Worm (Caenorhabditis elegans): ENCODE data around the gene sgn-1.

The sgn-1 gene

DNA sequence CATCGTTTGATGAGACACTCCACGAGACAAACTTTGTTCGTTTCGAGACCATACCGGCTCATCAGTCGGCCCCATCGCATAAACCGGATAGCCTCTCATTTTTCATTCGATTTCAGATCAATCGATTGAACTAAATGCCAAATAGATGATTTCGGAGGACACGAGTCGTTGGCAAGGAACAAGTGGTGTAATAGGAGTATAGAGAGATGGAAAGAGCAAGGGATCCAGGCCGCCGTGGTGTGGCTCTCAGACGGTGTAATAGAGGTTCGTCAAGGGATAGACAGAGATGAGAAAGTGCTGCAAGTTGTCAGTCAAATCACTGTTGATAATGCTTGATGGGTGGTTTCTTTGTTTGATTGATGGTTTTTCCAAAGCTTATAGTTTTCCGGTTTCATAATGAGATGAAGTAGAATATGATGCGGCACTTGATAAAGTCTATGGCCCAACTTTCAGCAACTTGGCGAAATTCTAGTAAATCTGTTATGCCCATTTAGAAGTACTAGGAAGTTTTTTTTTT is at the start of gene sgn-1:
Gene sgn-1 (minus strand): TSS at position 220 of the 517 bp plus-strand sequence.
- no peak for TF ChIP-seq fkh-4 (tag; optimal IDR thresholded peaks at IDR 0.05; ENCODE audit: borderline replicate concordance)
- TF ChIP-seq snpc-4 (tag; optimal IDR thresholded peaks at IDR 0.05) = no peak
- no peak for TF ChIP-seq dpl-1 (GFP tag; optimal IDR thresholded peaks at IDR 0.05)
- no peak for TF ChIP-seq ceh-63 (GFP tag; optimal IDR thresholded peaks at IDR 0.05)
- TF ChIP-seq lin-15B (tag; optimal IDR thresholded peaks at IDR 0.05) = no peak
- TF ChIP-seq Y116A8C.19 (tag; optimal IDR thresholded peaks at IDR 0.05; ENCODE audit: borderline replicate concordance) = no peak
- no peak for TF ChIP-seq lsy-2 (tag; optimal IDR thresholded peaks at IDR 0.05)
- no peak for TF ChIP-seq unc-86 (tag; optimal IDR thresholded peaks at IDR 0.05)
- TF ChIP-seq irx-1 (tag; optimal IDR thresholded peaks at IDR 0.05) = no peak
- no peak for TF ChIP-seq zip-4 (GFP tag; optimal IDR thresholded peaks at IDR 0.05)
- no peak for TF ChIP-seq swsn-7 (tag; optimal IDR thresholded peaks at IDR 0.05)
- TF ChIP-seq nhr-12 (tag; optimal IDR thresholded peaks at IDR 0.05) = no peak
- no peak for TF ChIP-seq C34B4.2 (tag; optimal IDR thresholded peaks at IDR 0.05)
- TF ChIP-seq fos-1 (tag; optimal IDR thresholded peaks at IDR 0.05) = no peak
- peak; percentile 17 for TF ChIP-seq pag-3 (tag; optimal IDR thresholded peaks at IDR 0.05; ENCODE audit: borderline replicate concordance, insufficient read depth)
- TF ChIP-seq pqm-1 (tag; optimal IDR thresholded peaks at IDR 0.05) = no peak
- TF ChIP-seq ces-1 (GFP tag; optimal IDR thresholded peaks at IDR 0.05) = no peak
- no peak for TF ChIP-seq C16A3.4 (tag; optimal IDR thresholded peaks at IDR 0.05)
- TF ChIP-seq unc-62 (GFP tag; optimal IDR thresholded peaks at IDR 0.05) = no peak
- TF ChIP-seq skn-1 (tag; optimal IDR thresholded peaks at IDR 0.05) = no peak
- peak; percentile 58 for TF ChIP-seq rnt-1 (tag; optimal IDR thresholded peaks at IDR 0.05)
- TF ChIP-seq hlh-4 (tag; optimal IDR thresholded peaks at IDR 0.05) = no peak
- TF ChIP-seq nhr-28 (tag; optimal IDR thresholded peaks at IDR 0.05) = no peak
- no peak for TF ChIP-seq ceh-8 (GFP tag; optimal IDR thresholded peaks at IDR 0.05)
- TF ChIP-seq blmp-1 (tag; optimal IDR thresholded peaks at IDR 0.05) = no peak
- no peak for TF ChIP-seq tbx-2 (tag; optimal IDR thresholded peaks at IDR 0.05)
- TF ChIP-seq lin-13 (GFP tag; optimal IDR thresholded peaks at IDR 0.05) = no peak
- no peak for TF ChIP-seq ztf-11 (tag; optimal IDR thresholded peaks at IDR 0.05)
- no peak for TF ChIP-seq sox-4 (tag; optimal IDR thresholded peaks at IDR 0.05)
- no peak for TF ChIP-seq nhr-85 (tag)
- TF ChIP-seq lin-14 (GFP tag; optimal IDR thresholded peaks at IDR 0.05) = peak; percentile 39
- TF ChIP-seq F16B12.6 (tag; optimal IDR thresholded peaks at IDR 0.05) = no peak
- TF ChIP-seq nhr-71 (tag; optimal IDR thresholded peaks at IDR 0.05) = peak; percentile 14
- TF ChIP-seq tlp-1 (tag; optimal IDR thresholded peaks at IDR 0.05) = no peak
- no peak for TF ChIP-seq nhr-20 (tag; optimal IDR thresholded peaks at IDR 0.05)
- no peak for TF ChIP-seq jun-1 (tag; optimal IDR thresholded peaks at IDR 0.05)
- peak; percentile 24 for TF ChIP-seq dsc-1 (tag; optimal IDR thresholded peaks at IDR 0.05)
- TF ChIP-seq aly-2 (tag; optimal IDR thresholded peaks at IDR 0.05) = no peak
- TF ChIP-seq mab-9 (GFP tag; IDR thresholded peaks at IDR 0.05) = no peak

DNA sequence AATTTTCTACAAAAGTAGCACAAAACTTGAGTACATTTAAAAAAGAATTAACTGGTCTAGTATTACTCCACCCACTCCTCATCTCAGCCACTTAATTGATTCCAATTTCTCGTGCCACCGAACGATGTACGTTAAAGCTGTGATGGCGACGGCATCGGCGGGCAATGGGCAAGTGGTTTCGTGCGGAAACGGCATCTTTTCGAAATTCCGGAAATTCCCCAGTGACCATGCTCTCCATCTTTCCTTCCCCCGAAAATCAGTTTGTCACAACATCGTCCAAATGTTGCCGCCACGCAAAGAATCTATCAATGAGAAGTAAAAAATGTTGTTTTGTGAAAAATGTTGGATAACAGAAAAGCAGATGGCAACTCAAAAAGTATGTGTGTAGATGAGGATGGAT is 49.5 kb upstream of the sgn-1 start:
- no peak for TF ChIP-seq lsy-2 (tag; optimal IDR thresholded peaks at IDR 0.05)
- TF ChIP-seq dpl-1 (GFP tag; optimal IDR thresholded peaks at IDR 0.05) = no peak
- TF ChIP-seq ztf-11 (tag; optimal IDR thresholded peaks at IDR 0.05) = no peak
- peak; percentile 36 for TF ChIP-seq lin-14 (GFP tag; optimal IDR thresholded peaks at IDR 0.05)

DNA sequence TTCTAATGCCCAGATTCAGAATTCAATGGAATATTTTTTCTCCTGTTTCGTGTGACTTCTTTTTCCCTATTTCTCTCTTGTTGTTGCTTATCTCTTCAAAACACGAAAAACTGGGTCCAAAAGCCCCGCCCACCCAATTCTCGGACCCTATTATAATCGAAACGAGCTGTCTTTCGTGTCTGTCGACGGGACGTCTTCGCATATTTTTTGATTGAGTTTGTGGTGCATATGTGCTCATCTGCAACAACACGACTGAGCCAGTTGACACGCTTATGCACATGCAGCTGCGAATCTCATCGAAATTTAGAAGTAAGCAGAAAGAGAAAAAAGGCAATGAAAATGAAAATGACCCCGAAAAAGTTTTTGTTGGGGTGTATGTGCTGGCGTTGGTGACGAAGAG is 47.4 kb upstream of the sgn-1 start:
- TF ChIP-seq lin-14 (GFP tag; optimal IDR thresholded peaks at IDR 0.05) = peak; percentile 42
- no peak for TF ChIP-seq ceh-88 (GFP tag; IDR thresholded peaks at IDR 0.05)
- no peak for TF ChIP-seq nhr-47 (tag; optimal IDR thresholded peaks at IDR 0.05)
- no peak for TF ChIP-seq hpl-2 (GFP tag; optimal IDR thresholded peaks at IDR 0.05)

All from whole organism, L1 larva.